Worm (Caenorhabditis elegans) whole organism, early embryonic: ENCODE measurements around the gene egas-4.

Source experiments
- B0310.2 ChIP-seq: sonication (generic microtip); optimal IDR thresholded peaks from 2 replicates; lab custom pipeline; 2016; ENCODE audit warnings: mild to moderate bottlenecking, missing genetic modification characterization, missing compliant biosample characterization
- F13C5.2 ChIP-seq: sonication (generic microtip); optimal IDR thresholded peaks from 2 replicates; lab custom pipeline; 2017; ENCODE audit warnings: mild to moderate bottlenecking, missing genetic modification characterization, inconsistent platforms, missing compliant biosample characterization
- aly-1 ChIP-seq: sonication (generic microtip); optimal IDR thresholded peaks from 2 replicates; lab custom pipeline; 2016; ENCODE audit warnings: missing genetic modification characterization, missing compliant biosample characterization
- ama-1 ChIP-seq: fragments of 150-350 bp; optimal IDR thresholded peaks from 2 replicates; lab custom pipeline; 2014
- ceh-13 ChIP-seq: fragments of 200-800 bp; sonication (Bioruptor generic); optimal IDR thresholded peaks from 2 replicates; lab custom pipeline; 2018; ENCODE audit warnings: mild to moderate bottlenecking, missing genetic modification characterization, missing compliant biosample characterization
- ceh-36 ChIP-seq: sonication (generic microtip); optimal IDR thresholded peaks from 2 replicates; lab custom pipeline; 2016; ENCODE audit warnings: missing genetic modification characterization, inconsistent platforms, missing compliant biosample characterization
- ets-7 ChIP-seq: sonication (generic microtip); optimal IDR thresholded peaks from 2 replicates; lab custom pipeline; 2016; ENCODE audit warnings: missing genotype, missing genetic modification characterization, missing compliant biosample characterization
- flt-1 ChIP-seq: fragments of 200-800 bp; sonication (Bioruptor generic); IDR thresholded peaks from 2 replicates; pipeline ENCODE4 v1.3.6; 2022; ENCODE audit warnings: missing genetic modification characterization, missing compliant biosample characterization
- hmbx-1 ChIP-seq: sonication (generic microtip); optimal IDR thresholded peaks from 2 replicates; lab custom pipeline; 2016; ENCODE audit warnings: mild to moderate bottlenecking, missing genetic modification characterization, missing compliant biosample characterization
- hmg-4 ChIP-seq: fragments of 200-800 bp; sonication (Bioruptor generic); optimal IDR thresholded peaks from 2 replicates; lab custom pipeline; 2018; ENCODE audit warnings: mild to moderate bottlenecking, missing genetic modification characterization, missing compliant biosample characterization
- hnd-1 ChIP-seq: sonication (generic microtip); optimal IDR thresholded peaks from 2 replicates; lab custom pipeline; 2016; ENCODE audit warnings: missing genetic modification characterization, missing compliant biosample characterization
- pes-1 ChIP-seq: fragments of 200-800 bp; sonication (Bioruptor generic); IDR thresholded peaks from 2 replicates; pipeline ENCODE4 v1.3.6; 2022; ENCODE audit warnings: missing genetic modification reagents, missing genetic modification characterization, missing compliant biosample characterization
- scrt-1 ChIP-seq: fragments of 200-800 bp; sonication (Bioruptor generic); IDR thresholded peaks from 2 replicates; pipeline ENCODE4 v1.3.6; 2022; ENCODE audit warnings: missing genetic modification characterization, missing compliant biosample characterization
- sea-1 ChIP-seq: fragments of 200-800 bp; sonication (Bioruptor generic); conservative IDR thresholded peaks from 2 replicates; pipeline ENCODE4 v1.3.6; 2022; ENCODE audit warnings: missing genetic modification characterization, missing compliant biosample characterization
- tbx-11 ChIP-seq: fragments of 200-800 bp; sonication (Bioruptor generic); IDR thresholded peaks from 2 replicates; pipeline ENCODE4 v1.3.6; 2022; ENCODE audit warnings: missing genetic modification characterization, missing compliant biosample characterization
- tbx-37 ChIP-seq: fragments of 200-800 bp; sonication (Bioruptor generic); conservative IDR thresholded peaks from 2 replicates; pipeline ENCODE4 v1.3.6; 2022; ENCODE audit warnings: missing genetic modification reagents, missing genetic modification characterization, missing compliant biosample characterization
- tra-4 ChIP-seq: sonication (generic microtip); optimal IDR thresholded peaks from 2 replicates; lab custom pipeline; 2017; ENCODE audit warnings: missing genetic modification characterization, missing compliant biosample characterization

Gene egas-4

ce11 chrIV:7507841-7508509, 10.3 kb upstream of the egas-4 start, which contains the start of the genes vdac-1 and R05G6.5:
vdac-1 (minus strand) TSS chrIV:7507891.
R05G6.5 (plus strand) TSS chrIV:7508367.
- TF ChIP-seq hnd-1 (tag; lab: Kevin White, UChicago), result no peak
- TF ChIP-seq flt-1 (GFP tag; lab: Robert Waterston, UW), result no peak

- no peak for TF ChIP-seq tbx-37 (GFP tag; lab: Robert Waterston, UW)
- no peak for TF ChIP-seq scrt-1 (GFP tag; lab: Robert Waterston, UW)
- no peak for TF ChIP-seq sea-1 (GFP tag; lab: Robert Waterston, UW)
- no peak for TF ChIP-seq hmg-4 (GFP tag; lab: Kevin White, UChicago)
- no peak for TF ChIP-seq hmbx-1 (tag; lab: Kevin White, UChicago)
- no peak for TF ChIP-seq ceh-13 (GFP tag; lab: Kevin White, UChicago)
- no peak for TF ChIP-seq ceh-36 (tag; lab: Kevin White, UChicago)
- no peak for TF ChIP-seq B0310.2 (tag; lab: Kevin White, UChicago)
- no peak for TF ChIP-seq aly-1 (tag; lab: Kevin White, UChicago)
- no peak for TF ChIP-seq pes-1
- no peak for TF ChIP-seq flt-1 (GFP tag; lab: Robert Waterston, UW)
- TF ChIP-seq hnd-1 (tag; lab: Kevin White, UChicago), result no peak
- no peak for TF ChIP-seq tra-4 (tag; lab: Kevin White, UChicago)
- TF ChIP-seq tbx-11, result no peak
- TF ChIP-seq ama-1 (lab: Kevin White, UChicago), result no peak
- no peak for TF ChIP-seq ets-7 (tag; lab: Kevin White, UChicago)
- TF ChIP-seq F13C5.2 (tag; lab: Kevin White, UChicago), result no peak
These were observed 9.7 kb upstream of the egas-4 start for ce11 chrIV:7507305-7507704.

ce11 chrIV:7506711-7507110, 9.1 kb upstream of the egas-4 start:
- TF ChIP-seq sea-1 (GFP tag; lab: Robert Waterston, UW), result no peak
- TF ChIP-seq ceh-36 (tag; lab: Kevin White, UChicago), result no peak
- no peak for TF ChIP-seq ama-1 (lab: Kevin White, UChicago)
- no peak for TF ChIP-seq aly-1 (tag; lab: Kevin White, UChicago)
- TF ChIP-seq hmg-4 (GFP tag; lab: Kevin White, UChicago), result no peak
- no peak for TF ChIP-seq tbx-37 (GFP tag; lab: Robert Waterston, UW)
- no peak for TF ChIP-seq F13C5.2 (tag; lab: Kevin White, UChicago)
- TF ChIP-seq hmbx-1 (tag; lab: Kevin White, UChicago), result no peak
- TF ChIP-seq ets-7 (tag; lab: Kevin White, UChicago), result no peak
- no peak for TF ChIP-seq tbx-11
- TF ChIP-seq hnd-1 (tag; lab: Kevin White, UChicago), result no peak
- no peak for TF ChIP-seq ceh-13 (GFP tag; lab: Kevin White, UChicago)
- TF ChIP-seq tra-4 (tag; lab: Kevin White, UChicago), result no peak
- TF ChIP-seq flt-1 (GFP tag; lab: Robert Waterston, UW), result no peak
- no peak for TF ChIP-seq pes-1

- no peak for TF ChIP-seq ama-1 (lab: Kevin White, UChicago)
- TF ChIP-seq hmbx-1 (tag; lab: Kevin White, UChicago), result no peak
- no peak for TF ChIP-seq flt-1 (GFP tag; lab: Robert Waterston, UW)
- no peak for TF ChIP-seq ets-7 (tag; lab: Kevin White, UChicago)
- no peak for TF ChIP-seq tra-4 (tag; lab: Kevin White, UChicago)
- no peak for TF ChIP-seq B0310.2 (tag; lab: Kevin White, UChicago)
- TF ChIP-seq F13C5.2 (tag; lab: Kevin White, UChicago), result no peak
- TF ChIP-seq tbx-11, result no peak
- TF ChIP-seq tbx-37 (GFP tag; lab: Robert Waterston, UW), result no peak
- no peak for TF ChIP-seq hnd-1 (tag; lab: Kevin White, UChicago)
- no peak for TF ChIP-seq aly-1 (tag; lab: Kevin White, UChicago)
- no peak for TF ChIP-seq hmg-4 (GFP tag; lab: Kevin White, UChicago)
- TF ChIP-seq pes-1, result no peak
- no peak for TF ChIP-seq ceh-13 (GFP tag; lab: Kevin White, UChicago)
- no peak for TF ChIP-seq sea-1 (GFP tag; lab: Robert Waterston, UW)
- no peak for TF ChIP-seq ceh-36 (tag; lab: Kevin White, UChicago)
These were observed 8.3 kb upstream of the egas-4 start for ce11 chrIV:7505866-7506488.

ce11 chrIV:7503322-7503721, 5.7 kb upstream of the egas-4 start, which contains the start of gene glt-6:
glt-6 (plus strand) TSS chrIV:7503622.
- TF ChIP-seq ets-7 (tag; lab: Kevin White, UChicago) (no peak), tra-4 (tag; lab: Kevin White, UChicago) (no peak)

ce11 chrIV:7501337-7501736, 3.7 kb upstream of the egas-4 start, which contains the start of gene F55G1.15:
F55G1.15 (minus strand) TSS chrIV:7501437.
- TF ChIP-seq hmbx-1 (tag; lab: Kevin White, UChicago) (no peak), F13C5.2 (tag; lab: Kevin White, UChicago) (no peak), pes-1 (no peak), hmg-4 (GFP tag; lab: Kevin White, UChicago) (no peak), tra-4 (tag; lab: Kevin White, UChicago) (no peak), ama-1 (lab: Kevin White, UChicago) (no peak), hnd-1 (tag; lab: Kevin White, UChicago) (no peak), B0310.2 (tag; lab: Kevin White, UChicago) (no peak), ceh-13 (GFP tag; lab: Kevin White, UChicago) (no peak), tbx-11 (no peak), tbx-37 (GFP tag; lab: Robert Waterston, UW) (no peak), scrt-1 (GFP tag; lab: Robert Waterston, UW) (no peak), sea-1 (GFP tag; lab: Robert Waterston, UW) (no peak), ets-7 (tag; lab: Kevin White, UChicago) (no peak), ceh-36 (tag; lab: Kevin White, UChicago) (no peak), aly-1 (tag; lab: Kevin White, UChicago) (no peak), flt-1 (GFP tag; lab: Robert Waterston, UW) (no peak)
